Worm (Caenorhabditis elegans) whole organism, young adult: ENCODE data around the gene clec-175.

ENCODE experiments used
- B0336.3 ChIP-seq: fragments of 200-800 bp; sonication (Bioruptor generic); IDR thresholded peaks from 2 replicates; pipeline ENCODE4 v1.3.6; 2022; ENCODE audit warnings: missing genetic modification characterization, missing compliant biosample characterization
- C06A6.2 ChIP-seq: fragments of 200-800 bp; sonication (Bioruptor generic); conservative IDR thresholded peaks from 2 replicates; pipeline ENCODE4 v1.3.6; 2022; ENCODE audit warnings: missing genetic modification characterization, missing compliant biosample characterization
- D2030.7 ChIP-seq: fragments of 200-800 bp; sonication (Bioruptor generic); IDR thresholded peaks from 2 replicates; pipeline ENCODE4 v1.3.6; 2022; ENCODE audit warnings: missing genetic modification reagents, missing genetic modification characterization, missing compliant biosample characterization
- F37B4.10 ChIP-seq: fragments of 200-800 bp; sonication (Bioruptor generic); IDR thresholded peaks from 2 replicates; pipeline ENCODE4 v1.3.6; 2022; ENCODE audit warnings: missing genetic modification characterization, missing compliant biosample characterization
- F49E8.2 ChIP-seq: sonication (generic microtip); optimal IDR thresholded peaks from 3 replicates; lab custom pipeline; 2017; ENCODE audit warnings: missing genetic modification characterization, mild to moderate bottlenecking, missing compliant biosample characterization, antibody characterized with exemption, moderate library complexity; ENCODE audit not compliant: insufficient read depth
- F52B5.7 ChIP-seq: sonication (generic microtip); optimal IDR thresholded peaks from 2 replicates; lab custom pipeline; 2016; ENCODE audit warnings: mild to moderate bottlenecking, missing genetic modification characterization, missing compliant biosample characterization
- F57A8.1 ChIP-seq: fragments of 200-800 bp; sonication (Bioruptor generic); optimal IDR thresholded peaks from 2 replicates; lab custom pipeline; 2018; ENCODE audit warnings: mild to moderate bottlenecking, missing genetic modification characterization, moderate library complexity, missing compliant biosample characterization
- F57C9.4 ChIP-seq: sonication (generic microtip); optimal IDR thresholded peaks from 2 replicates; lab custom pipeline; 2017; ENCODE audit warnings: mild to moderate bottlenecking, missing genetic modification characterization, missing compliant biosample characterization
- K11D2.4 ChIP-seq: fragments of 200-800 bp; sonication (Bioruptor generic); IDR thresholded peaks from 2 replicates; pipeline ENCODE4 v1.3.6; 2022; ENCODE audit warnings: missing genetic modification reagents, missing genetic modification characterization, missing compliant biosample characterization
- T26A5.8 ChIP-seq: sonication (generic microtip); optimal IDR thresholded peaks from 2 replicates; lab custom pipeline; 2016; ENCODE audit warnings: missing genetic modification characterization, missing compliant biosample characterization
- Y79H2A.3 ChIP-seq: fragments of 200-800 bp; sonication (Bioruptor generic); conservative IDR thresholded peaks from 2 replicates; pipeline ENCODE4 v1.3.6; 2022; ENCODE audit warnings: missing genetic modification reagents, missing genetic modification characterization, missing compliant biosample characterization
- ZK185.1 ChIP-seq: sonication (generic microtip); optimal IDR thresholded peaks from 2 replicates; lab custom pipeline; 2016; ENCODE audit warnings: mild to moderate bottlenecking, missing genetic modification characterization, missing compliant biosample characterization; ENCODE audit not compliant: poor library complexity, severe bottlenecking
- akir-1 ChIP-seq: fragments of 200-800 bp; sonication (Bioruptor generic); optimal IDR thresholded peaks from 2 replicates; lab custom pipeline; 2018; ENCODE audit warnings: mild to moderate bottlenecking, missing genetic modification characterization, moderate library complexity, missing compliant biosample characterization
- aptf-3 ChIP-seq: fragments of 200-800 bp; sonication (Bioruptor generic); IDR thresholded peaks from 2 replicates; pipeline ENCODE4 v1.3.6; 2022; ENCODE audit warnings: missing genetic modification characterization, missing compliant biosample characterization
- atf-7 ChIP-seq: sonication (generic microtip); optimal IDR thresholded peaks from 2 replicates; lab custom pipeline; 2017; ENCODE audit warnings: mild to moderate bottlenecking, missing genetic modification characterization, missing compliant biosample characterization
- athp-1 ChIP-seq: sonication (generic microtip); optimal IDR thresholded peaks from 2 replicates; lab custom pipeline; 2017; ENCODE audit warnings: mild to moderate bottlenecking, missing genetic modification characterization, missing compliant biosample characterization
- attf-6 ChIP-seq: fragments of 200-800 bp; sonication (Bioruptor generic); IDR thresholded peaks from 2 replicates; pipeline ENCODE4 v1.3.6; 2022; ENCODE audit warnings: missing genetic modification reagents, missing genetic modification characterization, missing compliant biosample characterization
- ccch-3 ChIP-seq: fragments of 200-800 bp; sonication (Bioruptor generic); optimal IDR thresholded peaks from 2 replicates; lab custom pipeline; 2018; ENCODE audit warnings: mild to moderate bottlenecking, missing genetic modification characterization, missing compliant biosample characterization
- cebp-1 ChIP-seq, 2 experiments: fragments of 200-800 bp in 1 of 2; sonication (Bioruptor generic) in 1 of 2; sonication (generic microtip) in 1 of 2; IDR thresholded peaks in 1 of 2; optimal IDR thresholded peaks in 1 of 2; 2 replicates each; pipeline versions ENCODE4 v1.3.6 to Lab custom; 2017 to 2022; ENCODE audit warnings: missing compliant biosample characterization in 2 of 2, missing genetic modification characterization in 2 of 2, mild to moderate bottlenecking in 1 of 2, missing genetic modification reagents in 1 of 2, moderate library complexity in 1 of 2
- ceh-40 ChIP-seq: fragments of 200-800 bp; sonication (Bioruptor generic); IDR thresholded peaks from 2 replicates; pipeline ENCODE4 v1.3.6; 2022; ENCODE audit warnings: missing genetic modification characterization, missing compliant biosample characterization
- egl-18 ChIP-seq: fragments of 200-800 bp; sonication (Bioruptor generic); IDR thresholded peaks from 2 replicates; pipeline ENCODE4 v1.3.6; 2022; ENCODE audit warnings: missing genetic modification reagents, missing genetic modification characterization, missing compliant biosample characterization
- ets-4 ChIP-seq: fragments of 200-800 bp; sonication (Bioruptor generic); optimal IDR thresholded peaks from 2 replicates; lab custom pipeline; 2018; ENCODE audit warnings: mild to moderate bottlenecking, missing genetic modification characterization, missing compliant biosample characterization
- gei-17 ChIP-seq: fragments of 200-800 bp; sonication (Bioruptor generic); optimal IDR thresholded peaks from 2 replicates; lab custom pipeline; 2018; ENCODE audit warnings: mild to moderate bottlenecking, missing genetic modification characterization, missing compliant biosample characterization
- hmg-20 ChIP-seq: fragments of 200-800 bp; sonication (Bioruptor generic); IDR thresholded peaks from 2 replicates; pipeline ENCODE4 v1.3.6; 2022; ENCODE audit warnings: missing genetic modification reagents, missing genetic modification characterization, missing compliant biosample characterization
- hsf-1 ChIP-seq: fragments of 200-800 bp; sonication (Bioruptor generic); IDR thresholded peaks from 2 replicates; pipeline ENCODE4 v1.3.6; 2022; ENCODE audit warnings: missing genetic modification reagents, missing genetic modification characterization, missing compliant biosample characterization
- lag-1 ChIP-seq: fragments of 200-800 bp; sonication (Bioruptor generic); IDR thresholded peaks from 2 replicates; pipeline ENCODE4 v1.3.6; 2022; ENCODE audit warnings: missing genetic modification reagents, missing genetic modification characterization, missing compliant biosample characterization
- let-526 ChIP-seq: fragments of 200-800 bp; sonication (Bioruptor generic); IDR thresholded peaks from 2 replicates; pipeline ENCODE4 v1.3.6; 2022; ENCODE audit warnings: missing genetic modification reagents, missing genetic modification characterization, missing compliant biosample characterization
- lin-26 ChIP-seq: fragments of 200-800 bp; sonication (Bioruptor generic); IDR thresholded peaks from 2 replicates; pipeline ENCODE4 v1.3.6; 2022; ENCODE audit warnings: missing genetic modification reagents, missing genetic modification characterization, missing compliant biosample characterization
- lin-54 ChIP-seq: fragments of 200-800 bp; sonication (Bioruptor generic); optimal IDR thresholded peaks from 2 replicates; lab custom pipeline; 2018; ENCODE audit warnings: mild to moderate bottlenecking, missing genetic modification characterization, missing compliant biosample characterization
- lsl-1 ChIP-seq: fragments of 200-800 bp; sonication (Bioruptor generic); optimal IDR thresholded peaks from 2 replicates; lab custom pipeline; 2018; ENCODE audit warnings: mild to moderate bottlenecking, missing genetic modification characterization, moderate library complexity, missing compliant biosample characterization
- lsy-27 ChIP-seq: sonication (generic microtip); optimal IDR thresholded peaks from 2 replicates; lab custom pipeline; 2017; ENCODE audit warnings: missing genetic modification characterization, mild to moderate bottlenecking, missing compliant biosample characterization, antibody characterized with exemption, missing genotype, borderline replicate concordance; ENCODE audit not compliant: insufficient read depth
- mel-28 ChIP-seq: sonication (generic microtip); optimal IDR thresholded peaks from 2 replicates; lab custom pipeline; 2016; ENCODE audit warnings: borderline replicate concordance, mild to moderate bottlenecking, missing genetic modification characterization, missing compliant biosample characterization
- mxl-1 ChIP-seq: sonication (generic microtip); optimal IDR thresholded peaks from 2 replicates; lab custom pipeline; 2016; ENCODE audit warnings: missing genetic modification characterization, missing compliant biosample characterization
- rec-8 ChIP-seq, 2 experiments: sonication (generic microtip); optimal IDR thresholded peaks; 2 replicates each; lab custom pipeline; 2016; ENCODE audit warnings: mild to moderate bottlenecking in 2 of 2, missing genetic modification characterization in 2 of 2, missing genetic modification reagents in 2 of 2, missing genotype in 2 of 2, missing biosample characterization in 1 of 2, missing compliant biosample characterization in 1 of 2, moderate library complexity in 1 of 2
- repo-1 ChIP-seq: sonication (generic microtip); optimal IDR thresholded peaks from 2 replicates; lab custom pipeline; 2017; ENCODE audit warnings: mild to moderate bottlenecking, missing genetic modification characterization, missing compliant biosample characterization
- rpc-1 ChIP-seq, 2 experiments: fragments of 150-350 bp in 1 of 2; sonication (generic microtip) in 1 of 2; optimal IDR thresholded peaks; 2 replicates each; lab custom pipeline; 2014 to 2018; ENCODE audit warnings: missing biosample characterization in 1 of 2, missing genetic modification characterization in 1 of 2, missing genetic modification reagents in 1 of 2, missing genotype in 1 of 2
- snpc-3.4 ChIP-seq: sonication (generic microtip); optimal IDR thresholded peaks from 2 replicates; lab custom pipeline; 2017; ENCODE audit warnings: missing genetic modification characterization, mild to moderate bottlenecking, missing compliant biosample characterization, antibody characterized with exemption, moderate library complexity, missing genotype, missing genetic modification reagents
- tbp1 ChIP-seq: fragments of 200-800 bp; sonication (Bioruptor generic); optimal IDR thresholded peaks from 2 replicates; lab custom pipeline; 2018; ENCODE audit warnings: mild to moderate bottlenecking, missing genetic modification characterization, missing compliant biosample characterization
- tbx-9 ChIP-seq: sonication (generic microtip); optimal IDR thresholded peaks from 2 replicates; lab custom pipeline; 2016; ENCODE audit warnings: borderline replicate concordance, missing genetic modification characterization, inconsistent platforms, missing compliant biosample characterization
- xnd-1 ChIP-seq: sonication (generic microtip); optimal IDR thresholded peaks from 2 replicates; lab custom pipeline; 2016; ENCODE audit warnings: missing genotype, missing genetic modification reagents, missing genetic modification characterization, missing compliant biosample characterization
- zfh-2 ChIP-seq: fragments of 200-800 bp; sonication (Bioruptor generic); conservative IDR thresholded peaks from 2 replicates; pipeline ENCODE4 v1.3.6; 2022; ENCODE audit warnings: missing genetic modification reagents, missing genetic modification characterization, missing compliant biosample characterization
- ztf-26 ChIP-seq: sonication (generic microtip); optimal IDR thresholded peaks from 2 replicates; lab custom pipeline; 2017; ENCODE audit warnings: missing genetic modification characterization, missing compliant biosample characterization
- ztf-3 ChIP-seq: fragments of 200-800 bp; sonication (Bioruptor generic); optimal IDR thresholded peaks from 2 replicates; lab custom pipeline; 2018; ENCODE audit warnings: mild to moderate bottlenecking, missing genetic modification characterization, missing compliant biosample characterization
- ztf-6 ChIP-seq: fragments of 200-800 bp; sonication (Bioruptor generic); IDR thresholded peaks from 2 replicates; pipeline ENCODE4 v1.3.6; 2022; ENCODE audit warnings: missing genetic modification reagents, missing genetic modification characterization, missing compliant biosample characterization

clec-175 gene

ce11 chrIV:4469770-4470709, 47.9 kb downstream of the clec-175 start (continued):
- TF ChIP-seq mel-28 (peak; percentile 15), ccch-3 (GFP tag; lab: Kevin White, UChicago) (no peak), zfh-2 (peak; percentile 89), egl-18 (GFP tag; lab: Robert Waterston, UW) (0 out of 2 replicates have a peak, but pooled peaks have one; percentile 3), F49E8.2 (no peak), F57C9.4 (tag; lab: Kevin White, UChicago) (no peak), lsy-27 (tag; lab: Kevin White, UChicago) (no peak), mxl-1 (no peak), B0336.3 (GFP tag; lab: Robert Waterston, UW) (peak; percentile 74), K11D2.4 (GFP tag; lab: Robert Waterston, UW) (peak; percentile 75), lag-1 (GFP tag; lab: Robert Waterston, UW) (no peak), ceh-40 (GFP tag; lab: Robert Waterston, UW) (0 out of 2 replicates have a peak, but pooled peaks have one; percentile 43), gei-17 (GFP tag; lab: Kevin White, UChicago) (peak; percentile 25), atf-7 (tag; lab: Kevin White, UChicago) (peak; percentile 18), xnd-1 (tag; lab: Kevin White, UChicago) (no peak), repo-1 (tag; lab: Kevin White, UChicago) (peak; percentile 4), let-526 (GFP tag; lab: Robert Waterston, UW) (no peak), D2030.7 (GFP tag; lab: Robert Waterston, UW) (no peak), aptf-3 (GFP tag; lab: Robert Waterston, UW) (no peak), ets-4 (GFP tag; lab: Kevin White, UChicago) (no peak), tbp1 (GFP tag; lab: Kevin White, UChicago) (peak; percentile 62), ztf-3 (GFP tag; lab: Kevin White, UChicago) (peak; percentile 11), snpc-3.4 (no peak), lsl-1 (GFP tag; lab: Kevin White, UChicago) (peak; percentile 22), ztf-26 (tag; lab: Kevin White, UChicago) (no peak), T26A5.8 (tag; lab: Kevin White, UChicago) (no peak), ZK185.1 (no peak), F37B4.10 (GFP tag; lab: Robert Waterston, UW) (no peak), lin-54 (peak; percentile 36), C06A6.2 (GFP tag; lab: Robert Waterston, UW) (peak; percentile 42; the same call in 1 of the 2 replicates), cebp-1 (GFP tag; IDR thresholded peaks at IDR 0.05; lab: Robert Waterston, UW) (peak; percentile 35; the same call in 1 of the 2 replicates), cebp-1 (tag; optimal IDR thresholded peaks at IDR 0.05; lab: Kevin White, UChicago) (peak; percentile 80), ztf-6 (GFP tag; lab: Robert Waterston, UW) (no peak), F57A8.1 (GFP tag; lab: Kevin White, UChicago) (no peak), F52B5.7 (tag; lab: Kevin White, UChicago) (peak; percentile 79), attf-6 (GFP tag; lab: Robert Waterston, UW) (0 out of 2 replicates have a peak, but pooled peaks have one; percentile 12), rpc-1 (optimal IDR thresholded peaks at IDR 0.05; lab: Kevin White, UChicago) (no peak), rpc-1 (tag; optimal IDR thresholded peaks at IDR 0.05; lab: Kevin White, UChicago) (no peak), hmg-20 (no peak), tbx-9 (tag; lab: Kevin White, UChicago) (no peak), athp-1 (tag; lab: Kevin White, UChicago) (peak; percentile 35), rec-8 (tag; optimal IDR thresholded peaks at IDR 0.05; lab: Kevin White, UChicago) (no peak), lin-26 (GFP tag; lab: Robert Waterston, UW) (peak; percentile 67; the same call in 1 of the 2 replicates), Y79H2A.3 (GFP tag; lab: Robert Waterston, UW) (0 out of 2 replicates have a peak, but pooled peaks have one; percentile 8), akir-1 (peak; percentile 7), hsf-1 (no peak)
